Worm (Caenorhabditis elegans) whole organism, mixed stage, embryonic: Measurements from ENCODE around the gene F53F8.5.

Source experiments
- M03D4.4 ChIP-seq: sonication (generic microtip); optimal IDR thresholded peaks from 2 replicates; lab custom pipeline; 2017; ENCODE audit warnings: mild to moderate bottlenecking, missing genetic modification characterization, missing compliant biosample characterization
- lin-13 ChIP-seq: fragments of 150-350 bp; optimal IDR thresholded peaks from 2 replicates; lab custom pipeline; 2014; ENCODE audit warnings: missing biosample characterization, missing genetic modification characterization
- nhr-237 ChIP-seq: fragments of 150-350 bp; optimal IDR thresholded peaks from 2 replicates; lab custom pipeline; 2014; ENCODE audit warnings: missing biosample characterization, missing genetic modification characterization
- pha-4 ChIP-seq: fragments of 150-350 bp; optimal IDR thresholded peaks from 2 replicates; lab custom pipeline; 2018; ENCODE audit warnings: missing biosample characterization, missing genetic modification reagents, missing genetic modification characterization
- sem-2 ChIP-seq: fragments of 200-800 bp; sonication (Bioruptor generic); optimal IDR thresholded peaks from 2 replicates; lab custom pipeline; 2018; ENCODE audit warnings: mild to moderate bottlenecking, missing genetic modification characterization, missing compliant biosample characterization
- unc-39 ChIP-seq: fragments of 150-350 bp; optimal IDR thresholded peaks from 2 replicates; lab custom pipeline; 2014; ENCODE audit warnings: missing biosample characterization, missing genetic modification characterization
- ztf-11 ChIP-seq: fragments of 150-350 bp; optimal IDR thresholded peaks from 2 replicates; lab custom pipeline; 2014; ENCODE audit warnings: missing biosample characterization, missing genetic modification characterization

ce11 chrV:20693968-20694367 is 9.9 kb downstream of the F53F8.5 start:
- TF ChIP-seq lin-13, result no peak
- TF ChIP-seq sem-2 (GFP tag; lab: Kevin White, UChicago), result peak; percentile 45
- TF ChIP-seq unc-39 (tag; lab: Kevin White, UChicago), result no peak
- TF ChIP-seq pha-4 (tag; lab: Kevin White, UChicago), result no peak
- no peak for TF ChIP-seq nhr-237 (tag; lab: Kevin White, UChicago)
- no peak for TF ChIP-seq ztf-11 (tag; lab: Kevin White, UChicago)
- TF ChIP-seq M03D4.4 (tag; lab: Kevin White, UChicago), result peak; percentile 71
